Worm (Caenorhabditis elegans) whole organism, L2 larva: Measurements from ENCODE around the gene acds-10.

Experiments used
- ama-1 ChIP-seq: fragments of 150-350 bp; optimal IDR thresholded peaks from 2 replicates; lab custom pipeline; 2018; ENCODE audit warnings: inconsistent platforms
- lin-13 ChIP-seq: fragments of 150-350 bp; optimal IDR thresholded peaks from 2 replicates; lab custom pipeline; 2014; ENCODE audit warnings: missing biosample characterization, missing genetic modification reagents, missing genetic modification characterization
- lsy-2 ChIP-seq, 2 experiments: fragments of 150-350 bp in 1 of 2; sonication (generic microtip) in 1 of 2; optimal IDR thresholded peaks; 2 replicates each; lab custom pipeline; 2014 to 2017; ENCODE audit warnings: missing biosample characterization in 2 of 2, missing genetic modification characterization in 2 of 2
- unc-62 ChIP-seq: fragments of 150-350 bp; optimal IDR thresholded peaks from 2 replicates; lab custom pipeline; 2014; ENCODE audit warnings: missing biosample characterization, missing genetic modification reagents, missing genetic modification characterization

ce11 chrV:5765081-5765480 lies 17.5 kb downstream of the acds-10 start, which contains the start of gene pgph-2:
- TF ChIP-seq lin-13 (GFP tag; lab: Kevin White, UChicago) (no peak), ama-1 (lab: Kevin White, UChicago) (no peak), unc-62 (GFP tag; lab: Kevin White, UChicago) (no peak), lsy-2 (tag; optimal IDR thresholded peaks at IDR 0.05; lab: Kevin White, UChicago) (no peak)
